Worm (Caenorhabditis elegans) whole organism, L3 larva: ENCODE data around the gene trim-21.
A peak's percentile ranks its signal among the peaks of the same experiment; 100 is the strongest.

Source experiments
- ama-1 ChIP-seq: fragments of 150-350 bp; optimal IDR thresholded peaks from 2 replicates; lab custom pipeline; 2018
- ceh-82 ChIP-seq: fragments of 150-350 bp; optimal IDR thresholded peaks from 2 replicates; lab custom pipeline; 2014; ENCODE audit warnings: missing biosample characterization, missing genetic modification characterization
- daf-12 ChIP-seq: fragments of 150-350 bp; optimal IDR thresholded peaks from 2 replicates; lab custom pipeline; 2014; ENCODE audit warnings: missing biosample characterization, missing genetic modification reagents, missing genetic modification characterization
- fos-1 ChIP-seq: fragments of 150-350 bp; optimal IDR thresholded peaks from 2 replicates; lab custom pipeline; 2014; ENCODE audit warnings: missing biosample characterization, missing genetic modification characterization
- nfya-1 ChIP-seq: sonication (generic microtip); optimal IDR thresholded peaks from 2 replicates; lab custom pipeline; 2017; ENCODE audit warnings: missing genetic modification characterization, mild to moderate bottlenecking, missing compliant biosample characterization, antibody characterized with exemption, moderate library complexity; ENCODE audit not compliant: insufficient read depth
- nhr-12 ChIP-seq: fragments of 150-350 bp; optimal IDR thresholded peaks from 2 replicates; lab custom pipeline; 2014; ENCODE audit warnings: missing biosample characterization, missing genetic modification characterization
- nhr-77 ChIP-seq: fragments of 150-350 bp; optimal IDR thresholded peaks from 2 replicates; lab custom pipeline; 2014; ENCODE audit warnings: missing biosample characterization, missing genetic modification characterization
- pqm-1 ChIP-seq: fragments of 150-350 bp; optimal IDR thresholded peaks from 2 replicates; lab custom pipeline; 2017; ENCODE audit warnings: missing biosample characterization, missing genetic modification characterization, inconsistent platforms
- snpc-4 ChIP-seq: fragments of 150-350 bp; optimal IDR thresholded peaks from 2 replicates; lab custom pipeline; 2014; ENCODE audit warnings: missing biosample characterization, missing genetic modification characterization
- ztf-4 ChIP-seq: fragments of 150-350 bp; optimal IDR thresholded peaks from 2 replicates; lab custom pipeline; 2014; ENCODE audit warnings: missing biosample characterization, missing genetic modification characterization

DNA sequence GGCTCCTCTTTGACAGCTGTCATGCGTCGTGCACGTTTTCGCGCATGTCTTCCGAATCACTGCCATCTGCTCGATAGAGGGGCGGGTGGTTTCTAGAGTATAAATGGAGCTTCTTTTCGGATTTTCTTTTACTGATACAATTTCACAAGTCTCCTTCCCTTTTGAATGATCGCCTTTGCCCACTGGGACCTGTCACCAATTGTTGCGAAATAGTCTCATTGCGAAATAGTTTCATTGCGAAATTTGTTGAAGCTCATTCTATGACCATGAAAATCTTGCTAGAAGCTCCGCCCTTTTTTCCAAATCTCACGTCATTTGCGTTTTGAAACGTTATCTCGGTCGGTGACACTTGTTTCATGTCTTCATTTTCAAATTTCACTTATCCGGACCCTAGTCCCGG is 23.2 kb downstream of the trim-21 start:
- TF ChIP-seq pqm-1 (tag; lab: Kevin White, UChicago) (no peak), nhr-77 (tag; lab: Kevin White, UChicago) (no peak), daf-12 (tag; lab: Kevin White, UChicago) (no peak), nhr-12 (tag; lab: Kevin White, UChicago) (no peak), nfya-1 (tag; lab: Kevin White, UChicago) (no peak), ztf-4 (tag; lab: Kevin White, UChicago) (no peak), ama-1 (lab: Kevin White, UChicago) (no peak), ceh-82 (tag; lab: Kevin White, UChicago) (peak; percentile 24), fos-1 (tag; lab: Kevin White, UChicago) (no peak), snpc-4 (tag; lab: Kevin White, UChicago) (no peak)
